Worm (Caenorhabditis elegans) whole organism, mixed stage, embryonic: ENCODE data around the gene T04B2.7.

Experiments
- M03D4.4 ChIP-seq: sonication (generic microtip); optimal IDR thresholded peaks from 2 replicates; lab custom pipeline; 2017; ENCODE audit warnings: mild to moderate bottlenecking, missing genetic modification characterization, missing compliant biosample characterization
- bed-3 ChIP-seq: fragments of 200-800 bp; sonication (Bioruptor generic); optimal IDR thresholded peaks from 3 replicates; lab custom pipeline; 2018; ENCODE audit warnings: mild to moderate bottlenecking, missing genetic modification characterization, moderate library complexity, missing compliant biosample characterization
- blmp-1 ChIP-seq: fragments of 150-350 bp; optimal IDR thresholded peaks from 2 replicates; lab custom pipeline; 2014; ENCODE audit warnings: missing biosample characterization, missing genetic modification characterization
- ceh-43 ChIP-seq: fragments of 200-800 bp; sonication (Bioruptor generic); optimal IDR thresholded peaks from 2 replicates; lab custom pipeline; 2018; ENCODE audit warnings: mild to moderate bottlenecking, missing genetic modification characterization, moderate library complexity, missing compliant biosample characterization
- ceh-83 ChIP-seq: fragments of 200-800 bp; sonication (Bioruptor generic); optimal IDR thresholded peaks from 2 replicates; lab custom pipeline; 2018; ENCODE audit warnings: mild to moderate bottlenecking, missing genetic modification characterization, missing compliant biosample characterization
- ces-1 ChIP-seq: fragments of 150-350 bp; optimal IDR thresholded peaks from 2 replicates; lab custom pipeline; 2014; ENCODE audit warnings: missing biosample characterization, missing genetic modification reagents, missing genetic modification characterization
- cnd-1 ChIP-seq: fragments of 200-800 bp; sonication (Bioruptor generic); optimal IDR thresholded peaks from 2 replicates; lab custom pipeline; 2018; ENCODE audit warnings: mild to moderate bottlenecking, missing genetic modification characterization, missing compliant biosample characterization
- drap-1 ChIP-seq: fragments of 200-800 bp; sonication (Bioruptor generic); optimal IDR thresholded peaks from 3 replicates; lab custom pipeline; 2018; ENCODE audit warnings: mild to moderate bottlenecking, missing genetic modification characterization, missing compliant biosample characterization
- elt-1 ChIP-seq: sonication (generic microtip); optimal IDR thresholded peaks from 2 replicates; lab custom pipeline; 2017; ENCODE audit warnings: missing genetic modification characterization, mild to moderate bottlenecking, missing compliant biosample characterization, antibody characterized with exemption, moderate library complexity, borderline replicate concordance; ENCODE audit not compliant: insufficient read depth
- elt-3 ChIP-seq: fragments of 150-350 bp; optimal IDR thresholded peaks from 2 replicates; lab custom pipeline; 2014; ENCODE audit warnings: missing biosample characterization, missing genetic modification characterization
- flh-1 ChIP-seq: fragments of 200-800 bp; sonication (Bioruptor generic); optimal IDR thresholded peaks from 2 replicates; lab custom pipeline; 2018; ENCODE audit warnings: mild to moderate bottlenecking, missing genetic modification characterization, moderate library complexity, missing compliant biosample characterization
- ham-2 ChIP-seq: fragments of 200-800 bp; sonication (Bioruptor generic); optimal IDR thresholded peaks from 2 replicates; lab custom pipeline; 2018; ENCODE audit warnings: mild to moderate bottlenecking, missing genetic modification characterization, missing compliant biosample characterization
- lin-13 ChIP-seq: fragments of 150-350 bp; optimal IDR thresholded peaks from 2 replicates; lab custom pipeline; 2014; ENCODE audit warnings: missing biosample characterization, missing genetic modification characterization
- lin-32 ChIP-seq: fragments of 200-800 bp; sonication (Bioruptor generic); optimal IDR thresholded peaks from 2 replicates; lab custom pipeline; 2018; ENCODE audit warnings: mild to moderate bottlenecking, missing genetic modification characterization, missing compliant biosample characterization
- lsy-2 ChIP-seq: fragments of 150-350 bp; optimal IDR thresholded peaks from 2 replicates; lab custom pipeline; 2014; ENCODE audit warnings: missing biosample characterization, missing genetic modification characterization
- mab-5 ChIP-seq: fragments of 150-350 bp; optimal IDR thresholded peaks from 2 replicates; lab custom pipeline; 2014; ENCODE audit warnings: missing biosample characterization, missing genetic modification characterization
- mep-1 ChIP-seq: fragments of 150-350 bp; optimal IDR thresholded peaks from 2 replicates; lab custom pipeline; 2017; ENCODE audit warnings: missing biosample characterization, missing genetic modification reagents, missing genetic modification characterization, inconsistent platforms
- mls-2 ChIP-seq: sonication (generic microtip); optimal IDR thresholded peaks from 2 replicates; lab custom pipeline; 2016; ENCODE audit warnings: mild to moderate bottlenecking, missing genetic modification characterization, moderate library complexity, missing compliant biosample characterization
- nhr-12 ChIP-seq: fragments of 150-350 bp; optimal IDR thresholded peaks from 2 replicates; lab custom pipeline; 2014; ENCODE audit warnings: missing biosample characterization, missing genetic modification characterization
- nhr-2 ChIP-seq: fragments of 150-350 bp; optimal IDR thresholded peaks from 2 replicates; lab custom pipeline; 2014; ENCODE audit warnings: missing biosample characterization, missing genetic modification characterization
- nhr-28 ChIP-seq: fragments of 150-350 bp; optimal IDR thresholded peaks from 2 replicates; lab custom pipeline; 2014; ENCODE audit warnings: missing biosample characterization, missing genetic modification characterization
- nhr-76 ChIP-seq: sonication (generic microtip); optimal IDR thresholded peaks from 2 replicates; lab custom pipeline; 2017; ENCODE audit warnings: missing biosample characterization, missing genetic modification characterization
- pha-4 ChIP-seq: fragments of 150-350 bp; optimal IDR thresholded peaks from 2 replicates; lab custom pipeline; 2018; ENCODE audit warnings: missing biosample characterization, missing genetic modification reagents, missing genetic modification characterization
- snpc-4 ChIP-seq: fragments of 150-350 bp; optimal IDR thresholded peaks from 2 replicates; lab custom pipeline; 2014; ENCODE audit warnings: missing biosample characterization, missing genetic modification characterization
- sptf-1 ChIP-seq: sonication (generic microtip); optimal IDR thresholded peaks from 2 replicates; lab custom pipeline; 2017; ENCODE audit warnings: mild to moderate bottlenecking, missing genetic modification characterization, moderate library complexity, missing compliant biosample characterization
- tbx-8 ChIP-seq: fragments of 200-800 bp; sonication (Bioruptor generic); optimal IDR thresholded peaks from 2 replicates; lab custom pipeline; 2018; ENCODE audit warnings: mild to moderate bottlenecking, missing genetic modification characterization, moderate library complexity, missing compliant biosample characterization
- unc-120 ChIP-seq: sonication (generic microtip); optimal IDR thresholded peaks from 2 replicates; lab custom pipeline; 2017; ENCODE audit warnings: missing genetic modification characterization, missing compliant biosample characterization; ENCODE audit not compliant: poor library complexity, severe bottlenecking
- unc-39 ChIP-seq: fragments of 150-350 bp; optimal IDR thresholded peaks from 2 replicates; lab custom pipeline; 2014; ENCODE audit warnings: missing biosample characterization, missing genetic modification characterization
- unc-62 ChIP-seq: fragments of 150-350 bp; optimal IDR thresholded peaks from 2 replicates; lab custom pipeline; 2014; ENCODE audit warnings: missing biosample characterization, missing genetic modification reagents, missing genetic modification characterization
- zip-8 ChIP-seq: fragments of 150-350 bp; optimal IDR thresholded peaks from 2 replicates; lab custom pipeline; 2014; ENCODE audit warnings: missing biosample characterization, missing genetic modification characterization
- ztf-11 ChIP-seq: fragments of 150-350 bp; optimal IDR thresholded peaks from 2 replicates; lab custom pipeline; 2014; ENCODE audit warnings: missing biosample characterization, missing genetic modification characterization

The T04B2.7 gene

ce11 chrIV:10066456-10066855, 10.4 kb upstream of the T04B2.7 start:
- TF ChIP-seq nhr-76 (tag; lab: Kevin White, UChicago): no peak

ce11 chrIV:10065159-10065558, 9.1 kb upstream of the T04B2.7 start:
- TF ChIP-seq elt-3 (tag; lab: Kevin White, UChicago): no peak
- TF ChIP-seq unc-62 (GFP tag; lab: Kevin White, UChicago): peak; percentile 98
- TF ChIP-seq lsy-2 (tag; lab: Kevin White, UChicago): no peak
- no peak for TF ChIP-seq mls-2 (tag; lab: Kevin White, UChicago)
- TF ChIP-seq pha-4 (tag; lab: Kevin White, UChicago): no peak

- TF ChIP-seq flh-1 (GFP tag; lab: Kevin White, UChicago) (no peak), lin-32 (GFP tag; lab: Kevin White, UChicago) (no peak), M03D4.4 (tag; lab: Kevin White, UChicago) (no peak), snpc-4 (tag; lab: Kevin White, UChicago) (no peak), drap-1 (GFP tag; lab: Kevin White, UChicago) (no peak), mep-1 (tag; lab: Kevin White, UChicago) (no peak), bed-3 (GFP tag; lab: Kevin White, UChicago) (no peak), sptf-1 (no peak), ham-2 (GFP tag; lab: Kevin White, UChicago) (no peak), nhr-76 (tag; lab: Kevin White, UChicago) (no peak), elt-3 (tag; lab: Kevin White, UChicago) (no peak)
These were observed 7.9 kb upstream of the T04B2.7 start for ce11 chrIV:10063941-10064340.

ce11 chrIV:10062728-10063127, 6.7 kb upstream of the T04B2.7 start, which contains the start of gene ipla-7:
Gene ipla-7 (minus strand): TSS chrIV:10062849.
- TF ChIP-seq ceh-43 (GFP tag; lab: Kevin White, UChicago): no peak
- peak; percentile 22 for TF ChIP-seq ces-1 (GFP tag; lab: Kevin White, UChicago)
- TF ChIP-seq nhr-28 (tag; lab: Kevin White, UChicago): no peak

- no peak for TF ChIP-seq nhr-76 (tag; lab: Kevin White, UChicago)
- no peak for TF ChIP-seq cnd-1 (tag; lab: Kevin White, UChicago)
- TF ChIP-seq ham-2 (GFP tag; lab: Kevin White, UChicago): no peak
- no peak for TF ChIP-seq M03D4.4 (tag; lab: Kevin White, UChicago)
- no peak for TF ChIP-seq ztf-11 (tag; lab: Kevin White, UChicago)
- no peak for TF ChIP-seq unc-39 (tag; lab: Kevin White, UChicago)
- no peak for TF ChIP-seq bed-3 (GFP tag; lab: Kevin White, UChicago)
- no peak for TF ChIP-seq lin-13
- no peak for TF ChIP-seq lsy-2 (tag; lab: Kevin White, UChicago)
- no peak for TF ChIP-seq zip-8 (tag; lab: Kevin White, UChicago)
- no peak for TF ChIP-seq unc-120 (tag; lab: Kevin White, UChicago)
- TF ChIP-seq blmp-1 (tag; lab: Kevin White, UChicago): no peak
- no peak for TF ChIP-seq nhr-12 (tag; lab: Kevin White, UChicago)
- TF ChIP-seq nhr-2 (tag; lab: Kevin White, UChicago): no peak
- TF ChIP-seq pha-4 (tag; lab: Kevin White, UChicago): no peak
- TF ChIP-seq snpc-4 (tag; lab: Kevin White, UChicago): no peak
- no peak for TF ChIP-seq mab-5 (tag; lab: Kevin White, UChicago)
These were observed 4.8 kb upstream of the T04B2.7 start for ce11 chrIV:10060795-10061194.

- TF ChIP-seq unc-120 (tag; lab: Kevin White, UChicago) (no peak), mab-5 (tag; lab: Kevin White, UChicago) (no peak), tbx-8 (GFP tag; lab: Kevin White, UChicago) (no peak), nhr-76 (tag; lab: Kevin White, UChicago) (no peak), sptf-1 (no peak), elt-1 (no peak), ztf-11 (tag; lab: Kevin White, UChicago) (no peak), ceh-83 (GFP tag; lab: Kevin White, UChicago) (no peak), ces-1 (GFP tag; lab: Kevin White, UChicago) (no peak)
These were observed 3.1 kb upstream of the T04B2.7 start for ce11 chrIV:10059175-10059574.
